Worm (Caenorhabditis elegans): ENCODE results near the gene B0361.3.
"Not testable (repeated sequence)": the region's sequence is repeated elsewhere in the genome, so short reads cannot be mapped to it uniquely, and the experiment has no call there.

DNA sequence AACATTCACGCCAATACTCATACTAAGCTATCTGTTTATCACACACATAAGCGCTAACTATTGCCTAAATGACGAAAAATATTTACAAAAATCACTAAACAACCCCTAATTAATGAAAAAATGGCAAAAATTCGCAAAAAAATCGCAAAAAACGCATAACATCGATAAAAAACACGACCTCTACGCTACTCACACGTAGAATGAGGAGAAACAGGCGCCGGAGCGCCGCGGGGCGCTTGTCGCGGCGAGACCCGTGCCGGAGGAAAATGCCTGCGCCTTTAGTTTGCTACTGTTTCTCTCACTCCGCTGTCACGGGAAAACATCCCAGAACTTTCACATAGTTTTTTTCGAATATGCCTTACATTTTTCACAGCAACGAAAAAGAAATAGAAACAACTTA is 43.4 kb upstream of the B0361.3 start:
- not testable (repeated sequence) for TF ChIP-seq dpl-1 (GFP tag; optimal IDR thresholded peaks at IDR 0.05); nhr-28 (tag; optimal IDR thresholded peaks at IDR 0.05); pax-3 (tag; optimal IDR thresholded peaks at IDR 0.05); egl-27 (tag; optimal IDR thresholded peaks at IDR 0.05); lin-13 (GFP tag; optimal IDR thresholded peaks at IDR 0.05); tbx-2 (tag; optimal IDR thresholded peaks at IDR 0.05); ama-1 (optimal IDR thresholded peaks at IDR 0.05); jun-1 (tag; optimal IDR thresholded peaks at IDR 0.05); nhr-76 (tag; optimal IDR thresholded peaks at IDR 0.05); lin-15B (tag; optimal IDR thresholded peaks at IDR 0.05); hlh-17 (GFP tag; optimal IDR thresholded peaks at IDR 0.05; ENCODE audit: borderline replicate concordance)

Measured in whole organism, L1 larva.